Fruit fly (Drosophila melanogaster) whole organism, wandering third instar larva: ENCODE data around the gene Rab40.
A peak's percentile ranks its signal among the peaks of the same experiment; 100 is the strongest.

Experiments used
- Abd-B ChIP-seq: fragments of >200 bp; optimal IDR thresholded peaks from 2 replicates; lab custom pipeline; 2017; ENCODE audit warnings: missing biosample characterization, missing genetic modification characterization
- CG9705 ChIP-seq: fragments of 200-800 bp; sonication (Bioruptor generic); optimal IDR thresholded peaks from 2 replicates; lab custom pipeline; 2018; ENCODE audit warnings: missing biosample characterization, mild to moderate bottlenecking, missing genetic modification characterization
- CrebA ChIP-seq: fragments of 200-800 bp; sonication (Bioruptor generic); optimal IDR thresholded peaks from 2 replicates; lab custom pipeline; 2016; ENCODE audit warnings: missing biosample characterization, mild to moderate bottlenecking, missing genetic modification characterization, borderline replicate concordance
- Dfd ChIP-seq: fragments of >200 bp; optimal IDR thresholded peaks from 2 replicates; lab custom pipeline; 2017; ENCODE audit warnings: missing biosample characterization, missing genetic modification characterization
- Dif ChIP-seq: fragments of 200-275, 200-300 bp; sonication (Bioruptor generic); optimal IDR thresholded peaks from 2 replicates; lab custom pipeline; 2018; ENCODE audit warnings: missing biosample characterization, missing genetic modification characterization; ENCODE audit not compliant: partially characterized antibody
- GATAd ChIP-seq: sonication (Bioruptor generic); optimal IDR thresholded peaks from 2 replicates; lab custom pipeline; 2016; ENCODE audit warnings: missing biosample characterization, missing genetic modification characterization
- HLH106 ChIP-seq: fragments of 200-800 bp; optimal IDR thresholded peaks from 3 replicates; lab custom pipeline; 2019; ENCODE audit warnings: missing biosample characterization, mild to moderate bottlenecking, missing genetic modification characterization, moderate library complexity
- Hnf4 ChIP-seq: fragments of 200-800 bp; sonication (Bioruptor generic); optimal IDR thresholded peaks from 2 replicates; lab custom pipeline; 2016; ENCODE audit warnings: missing biosample characterization, mild to moderate bottlenecking, missing genetic modification characterization
- Hr78 ChIP-seq: fragments of >200 bp; optimal IDR thresholded peaks from 2 replicates; lab custom pipeline; 2017; ENCODE audit warnings: missing biosample characterization, missing genetic modification characterization
- Hr83 ChIP-seq: fragments of 200-300 bp; sonication (Bioruptor generic); optimal IDR thresholded peaks from 2 replicates; lab custom pipeline; 2016; ENCODE audit warnings: missing biosample characterization, mild to moderate bottlenecking, missing genetic modification characterization, moderate library complexity; ENCODE audit not compliant: poor library complexity, severe bottlenecking
- Mio ChIP-seq: sonication (Bioruptor generic); optimal IDR thresholded peaks from 2 replicates; lab custom pipeline; 2016; ENCODE audit warnings: missing biosample characterization, missing genetic modification characterization
- N ChIP-seq: fragments of >200 bp; optimal IDR thresholded peaks from 2 replicates; lab custom pipeline; 2018; ENCODE audit warnings: missing biosample characterization, missing external identifiers, missing genetic modification characterization
- OdsH ChIP-seq: fragments of 200-800 bp; sonication (Bioruptor generic); optimal IDR thresholded peaks from 2 replicates; lab custom pipeline; 2016; ENCODE audit warnings: missing biosample characterization, mild to moderate bottlenecking, missing genetic modification characterization
- Sp1 ChIP-seq: fragments of 200-800 bp; sonication (Bioruptor generic); optimal IDR thresholded peaks from 3 replicates; lab custom pipeline; 2019; ENCODE audit warnings: missing biosample characterization, mild to moderate bottlenecking, missing genetic modification characterization, moderate library complexity
- Vsx2 ChIP-seq: fragments of 200-300, 225-300 bp; sonication (Bioruptor generic); optimal IDR thresholded peaks from 2 replicates; lab custom pipeline; 2018; ENCODE audit warnings: missing biosample characterization, missing genetic modification characterization; ENCODE audit not compliant: partially characterized antibody
- brk ChIP-seq: fragments of 200-800 bp; sonication (Bioruptor generic); optimal IDR thresholded peaks from 2 replicates; lab custom pipeline; 2016; ENCODE audit warnings: missing biosample characterization, mild to moderate bottlenecking, missing genetic modification characterization
- dl ChIP-seq, 2 experiments: fragments of 175-275, 200-275 bp in 1 of 2; fragments of 200-275 bp in 1 of 2; sonication (Bioruptor generic); optimal IDR thresholded peaks; lab custom pipeline; 2018; ENCODE audit warnings: mild to moderate bottlenecking in 2 of 2, missing biosample characterization in 2 of 2, missing genetic modification characterization in 2 of 2, moderate library complexity in 2 of 2; ENCODE audit not compliant: partially characterized antibody in 2 of 2, insufficient read depth in 1 of 2
- dsf ChIP-seq: sonication (Bioruptor generic); optimal IDR thresholded peaks from 2 replicates; lab custom pipeline; 2016; ENCODE audit warnings: missing biosample characterization, missing genetic modification characterization, borderline replicate concordance
- ey ChIP-seq: fragments of 200-800 bp; sonication (Bioruptor generic); optimal IDR thresholded peaks from 2 replicates; lab custom pipeline; 2016; ENCODE audit warnings: missing biosample characterization, missing genetic modification characterization
- fru ChIP-seq: fragments of 200-800 bp; sonication (Bioruptor generic); optimal IDR thresholded peaks from 3 replicates; lab custom pipeline; 2016; ENCODE audit warnings: missing biosample characterization, mild to moderate bottlenecking, missing genetic modification characterization
- h ChIP-seq: fragments of 200-800 bp; sonication (Bioruptor generic); optimal IDR thresholded peaks from 3 replicates; lab custom pipeline; 2016; ENCODE audit warnings: missing biosample characterization, mild to moderate bottlenecking, missing genetic modification characterization
- jim ChIP-seq: fragments of 175-275, 200-325 bp; sonication (Bioruptor generic); optimal IDR thresholded peaks from 2 replicates; lab custom pipeline; 2016; ENCODE audit warnings: missing biosample characterization, mild to moderate bottlenecking, missing genetic modification characterization
- lola ChIP-seq: fragments of >200 bp; optimal IDR thresholded peaks from 2 replicates; lab custom pipeline; 2017; ENCODE audit warnings: missing biosample characterization, missing genetic modification characterization
- pan ChIP-seq: fragments of >200 bp; optimal IDR thresholded peaks from 2 replicates; lab custom pipeline; 2017
- psq ChIP-seq: fragments of 200-800 bp; sonication (Bioruptor generic); optimal IDR thresholded peaks from 3 replicates; lab custom pipeline; 2017; ENCODE audit warnings: missing biosample characterization, mild to moderate bottlenecking, missing genetic modification characterization, moderate library complexity
- sage ChIP-seq: fragments of 200-800 bp; sonication (Bioruptor generic); optimal IDR thresholded peaks from 2 replicates; lab custom pipeline; 2016; ENCODE audit warnings: missing biosample characterization, mild to moderate bottlenecking, missing genetic modification characterization
- sv ChIP-seq: fragments of 200-800 bp; sonication (Bioruptor generic); optimal IDR thresholded peaks from 3 replicates; lab custom pipeline; 2016; ENCODE audit warnings: missing biosample characterization, missing genetic modification characterization
- tai ChIP-seq: sonication (Bioruptor generic); optimal IDR thresholded peaks from 2 replicates; lab custom pipeline; 2016; ENCODE audit warnings: missing biosample characterization, missing genetic modification characterization
- usp ChIP-seq: fragments of >200 bp; optimal IDR thresholded peaks from 2 replicates; lab custom pipeline; 2017; ENCODE audit warnings: missing biosample characterization, missing genetic modification characterization
- woc ChIP-seq: sonication (Bioruptor generic); optimal IDR thresholded peaks from 2 replicates; lab custom pipeline; 2016; ENCODE audit warnings: missing biosample characterization, mild to moderate bottlenecking, missing genetic modification characterization

Rab40 gene

DNA sequence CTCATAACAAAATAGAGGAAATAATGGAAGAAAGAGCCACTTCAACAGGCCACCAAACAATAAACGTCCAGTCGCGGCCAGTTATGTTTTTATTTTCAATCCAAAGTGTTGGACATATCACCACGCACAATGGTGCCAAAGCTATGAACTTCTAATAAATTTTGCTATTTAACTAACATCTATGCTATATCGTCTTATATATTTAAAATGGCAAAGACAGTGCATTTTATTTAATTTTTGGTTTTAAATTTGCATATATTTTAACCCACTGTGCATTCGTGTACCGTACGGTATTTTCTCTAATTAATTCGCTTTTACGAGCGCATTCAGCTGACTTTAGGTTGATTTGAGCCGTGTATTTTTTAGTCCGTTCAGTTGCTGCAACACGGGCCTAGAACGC, 8.6 kb downstream of the Rab40 start, which contains the start of gene CG15927:
CG15927 (plus strand) TSS at position 372 of the 400 bp plus-strand sequence.
- TF ChIP-seq sv (GFP tag; lab: Kevin White, UChicago) (peak; percentile 40), pan (lab: Kevin White, UChicago) (no peak), Vsx2 (no peak)

DNA sequence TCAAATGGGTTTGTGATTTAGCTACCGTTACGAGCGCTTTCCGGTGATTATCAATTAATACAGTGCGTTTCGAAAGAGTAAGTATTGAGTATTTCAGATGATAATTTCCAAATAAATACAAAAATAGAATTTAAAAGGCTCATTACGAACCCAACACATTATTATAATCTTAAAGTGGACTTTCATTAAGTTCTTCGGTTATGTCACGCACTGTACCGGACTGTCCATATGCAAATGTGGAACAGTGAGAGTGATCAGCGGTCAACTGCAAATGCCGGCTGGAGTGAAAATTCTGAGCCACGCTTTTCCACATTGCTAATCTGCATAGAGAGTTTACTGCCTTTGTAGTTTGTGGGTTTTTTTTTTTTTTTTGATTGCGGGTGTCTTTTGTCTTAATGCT, 9.2 kb downstream of the Rab40 start:
- TF ChIP-seq usp (GFP tag; lab: Kevin White, UChicago): no peak
- no peak for TF ChIP-seq psq
- TF ChIP-seq tai (GFP tag; lab: Kevin White, UChicago): no peak
- no peak for TF ChIP-seq sv (GFP tag; lab: Kevin White, UChicago)
- TF ChIP-seq woc (GFP tag; lab: Kevin White, UChicago): no peak
- no peak for TF ChIP-seq h
- TF ChIP-seq dsf (GFP tag; lab: Kevin White, UChicago): no peak
- TF ChIP-seq sage: no peak
- no peak for TF ChIP-seq jim
- TF ChIP-seq HLH106 (tag; lab: Kevin White, UChicago): no peak
- no peak for TF ChIP-seq OdsH (GFP tag; lab: Kevin White, UChicago)
- TF ChIP-seq N (GFP tag; lab: Kevin White, UChicago): no peak
- TF ChIP-seq Hr83 (GFP tag; lab: Kevin White, UChicago): no peak
- no peak for TF ChIP-seq fru (GFP tag; lab: Kevin White, UChicago)
- TF ChIP-seq lola (GFP tag; lab: Kevin White, UChicago): no peak
- no peak for TF ChIP-seq Dif (GFP tag; lab: Kevin White, UChicago)
- TF ChIP-seq Sp1: no peak

DNA sequence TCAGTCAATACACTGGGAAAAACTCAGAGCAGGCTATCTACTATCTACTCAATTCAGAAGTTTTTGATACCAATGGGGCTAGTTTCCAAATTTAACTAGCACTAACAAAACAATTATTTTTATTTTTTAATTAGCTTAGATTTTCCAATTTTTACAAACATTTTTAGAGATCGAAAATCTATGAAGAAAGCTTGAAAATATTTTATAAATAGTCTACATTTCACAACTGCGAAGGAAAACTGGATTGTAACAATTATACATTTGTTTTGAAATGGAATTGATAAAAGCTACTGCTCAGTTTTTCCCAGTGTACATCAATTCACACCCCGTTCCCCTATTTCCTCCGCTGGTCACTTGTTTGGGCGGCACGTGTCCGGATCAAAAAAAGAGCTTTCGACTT, 15.0 kb downstream of the Rab40 start:
- TF ChIP-seq HLH106 (tag; lab: Kevin White, UChicago): no peak
- no peak for TF ChIP-seq h
- TF ChIP-seq CG9705 (GFP tag; lab: Kevin White, UChicago): no peak
- no peak for TF ChIP-seq usp (GFP tag; lab: Kevin White, UChicago)
- TF ChIP-seq OdsH (GFP tag; lab: Kevin White, UChicago): no peak

DNA sequence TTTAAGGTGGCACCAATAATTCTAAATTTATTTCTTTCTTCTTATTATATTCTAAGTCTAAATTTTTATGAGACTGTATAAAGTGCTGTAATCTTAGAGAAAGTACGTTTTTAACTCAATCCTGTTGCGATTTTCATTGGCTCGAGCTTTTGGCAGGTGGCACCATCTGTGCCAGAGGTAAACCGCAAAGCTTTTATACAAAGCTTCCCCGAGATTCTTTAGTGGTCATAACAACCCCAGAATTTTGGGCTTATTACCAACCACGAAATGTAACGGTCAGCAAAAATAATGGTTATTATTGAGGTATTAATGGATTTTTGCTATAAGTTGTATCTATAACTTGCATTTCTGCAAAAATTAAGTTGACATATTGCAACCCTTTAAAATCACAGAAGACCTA, 25.8 kb downstream of the Rab40 start:
- TF ChIP-seq CrebA (GFP tag; lab: Kevin White, UChicago) (no peak), jim (no peak), usp (GFP tag; lab: Kevin White, UChicago) (no peak), dl (GFP tag; optimal IDR thresholded peaks at IDR 0.05; lab: Kevin White, UChicago; ENCODE audit: insufficient read depth in 1 of 2, partially characterized antibody in 2 of 2) (no peak), Hr83 (GFP tag; lab: Kevin White, UChicago) (no peak), h (no peak), Vsx2 (no peak), brk (GFP tag; lab: Kevin White, UChicago) (no peak), Mio (GFP tag; lab: Kevin White, UChicago) (no peak), dsf (GFP tag; lab: Kevin White, UChicago) (no peak), fru (GFP tag; lab: Kevin White, UChicago) (no peak), sage (no peak), psq (no peak)

DNA sequence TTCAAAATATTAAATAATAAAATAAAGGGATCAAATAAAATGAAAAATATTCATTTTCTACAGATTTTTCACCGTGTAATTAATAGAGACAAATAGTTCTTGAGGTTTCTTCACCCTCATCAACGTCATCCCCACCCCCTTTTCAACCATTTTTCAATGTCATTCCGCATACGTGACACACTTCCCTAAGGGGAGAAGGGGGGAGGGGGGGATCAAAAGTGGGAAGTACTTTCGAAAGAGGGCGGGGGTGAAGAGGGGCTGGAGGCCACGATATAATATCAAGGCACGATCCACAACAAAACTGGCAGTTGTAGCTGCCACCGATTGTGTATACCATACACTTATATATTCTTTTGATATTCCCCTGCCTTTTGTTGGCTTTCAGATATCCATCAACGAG, 28.3 kb downstream of the Rab40 start:
- no peak for TF ChIP-seq Hr78 (GFP tag; lab: Kevin White, UChicago)
- no peak for TF ChIP-seq Abd-B
- no peak for TF ChIP-seq h
- TF ChIP-seq woc (GFP tag; lab: Kevin White, UChicago): no peak
- TF ChIP-seq Hnf4 (GFP tag; lab: Kevin White, UChicago): no peak

DNA sequence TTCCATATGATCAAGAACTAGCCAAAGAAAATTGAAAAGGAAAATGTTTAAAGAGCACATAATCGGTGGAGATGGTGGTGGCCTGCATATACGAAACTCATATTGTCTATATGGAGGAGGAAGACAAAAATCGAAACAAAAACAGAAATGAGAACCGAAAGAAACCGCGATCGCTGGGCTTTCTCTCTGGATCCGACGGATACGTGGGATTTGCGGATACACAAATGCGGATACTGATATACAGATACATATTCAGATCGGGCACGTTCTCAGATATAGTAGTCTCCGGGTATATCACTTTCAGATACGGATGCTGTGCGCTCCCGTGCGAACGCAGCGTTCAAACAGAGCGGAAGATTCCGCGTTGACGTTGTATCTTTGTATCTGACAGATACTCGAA, 31.0 kb downstream of the Rab40 start, which contains the start of gene Pkcdelta:
Pkcdelta (plus strand) TSS at position 301 of the 400 bp plus-strand sequence.
- TF ChIP-seq lola (GFP tag; lab: Kevin White, UChicago) (no peak), brk (GFP tag; lab: Kevin White, UChicago) (no peak), woc (GFP tag; lab: Kevin White, UChicago) (no peak), Dif (GFP tag; lab: Kevin White, UChicago) (no peak), HLH106 (tag; lab: Kevin White, UChicago) (no peak), dsf (GFP tag; lab: Kevin White, UChicago) (no peak), ey (GFP tag; lab: Kevin White, UChicago) (no peak), GATAd (no peak), CG9705 (GFP tag; lab: Kevin White, UChicago) (no peak), Hr78 (GFP tag; lab: Kevin White, UChicago) (no peak), jim (no peak), Dfd (no peak), Sp1 (no peak), Mio (GFP tag; lab: Kevin White, UChicago) (no peak)
